Worm (Caenorhabditis elegans) whole organism, L1 larva: Measurements from ENCODE around the gene tbc-7.

Source experiments
- C04F5.9 ChIP-seq: sonication (generic microtip); optimal IDR thresholded peaks from 2 replicates; lab custom pipeline; 2016; ENCODE audit warnings: missing genetic modification characterization, missing compliant biosample characterization
- F16B12.6 ChIP-seq: fragments of 150-350 bp; optimal IDR thresholded peaks from 2 replicates; lab custom pipeline; 2014; ENCODE audit warnings: missing biosample characterization, missing genetic modification characterization
- alr-1 ChIP-seq: fragments of 200-800 bp; sonication (Bioruptor generic); optimal IDR thresholded peaks from 2 replicates; lab custom pipeline; 2018; ENCODE audit warnings: borderline replicate concordance, mild to moderate bottlenecking, missing genetic modification characterization, missing compliant biosample characterization
- blmp-1 ChIP-seq: fragments of 150-350 bp; optimal IDR thresholded peaks from 2 replicates; lab custom pipeline; 2014; ENCODE audit warnings: missing biosample characterization, missing genetic modification characterization
- ceh-88 ChIP-seq: fragments of 200-800 bp; sonication (Bioruptor generic); IDR thresholded peaks from 2 replicates; pipeline ENCODE4 v1.3.6; 2022; ENCODE audit warnings: missing genetic modification characterization, missing compliant biosample characterization
- ceh-90 ChIP-seq: sonication (generic microtip); optimal IDR thresholded peaks from 2 replicates; lab custom pipeline; 2016; ENCODE audit warnings: missing genetic modification characterization, missing compliant biosample characterization
- dpl-1 ChIP-seq, 3 experiments: fragments of 150-350 bp in 2 of 3; sonication (generic microtip) in 1 of 3; optimal IDR thresholded peaks; 2 replicates each; lab custom pipeline; 2014 to 2017; ENCODE audit warnings: missing biosample characterization in 3 of 3, missing genetic modification characterization in 3 of 3, missing genetic modification reagents in 3 of 3
- efl-1 ChIP-seq, 4 experiments: fragments of 150-350 bp; optimal IDR thresholded peaks in 3 of 4; peaks in 1 of 4; 1 replicate in 1 of 4; 2 replicates in 3 of 4; lab custom pipeline; 2014; ENCODE audit warnings: missing biosample characterization in 2 of 4, missing genetic modification characterization in 2 of 4, missing genetic modification reagents in 2 of 4
- egl-27 ChIP-seq, 2 experiments: fragments of 150-350 bp in 1 of 2; sonication (generic microtip); optimal IDR thresholded peaks; 3 replicates each; lab custom pipeline; 2017 to 2018; ENCODE audit warnings: missing biosample characterization in 2 of 2, missing genetic modification characterization in 2 of 2, missing genetic modification reagents in 2 of 2
- elt-2 ChIP-seq: sonication (generic microtip); optimal IDR thresholded peaks from 2 replicates; lab custom pipeline; 2016; ENCODE audit warnings: missing genetic modification characterization, mild to moderate bottlenecking, inconsistent platforms, missing compliant biosample characterization, missing genetic modification reagents
- elt-3 ChIP-seq, 6 experiments: fragments of 150-350 bp in 1 of 6; sonication (generic microtip); optimal IDR thresholded peaks; 2 replicates each; lab custom pipeline; 2017 to 2018; ENCODE audit warnings: missing biosample characterization in 6 of 6, missing genetic modification characterization in 6 of 6, inconsistent platforms in 1 of 6
- grh-1 ChIP-seq: fragments of 200-800 bp; sonication (Bioruptor generic); IDR thresholded peaks from 2 replicates; pipeline ENCODE4 v1.3.6; 2022; ENCODE audit warnings: missing genetic modification reagents, missing genetic modification characterization, missing compliant biosample characterization
- lin-14 ChIP-seq: fragments of 200-800 bp; sonication (Bioruptor generic); optimal IDR thresholded peaks from 2 replicates; lab custom pipeline; 2018; ENCODE audit warnings: mild to moderate bottlenecking, missing genetic modification characterization, moderate library complexity, missing compliant biosample characterization
- lin-15B ChIP-seq: fragments of 150-350 bp; sonication (generic microtip); optimal IDR thresholded peaks from 3 replicates; lab custom pipeline; 2014; ENCODE audit warnings: missing biosample characterization, missing genetic modification characterization
- lin-35 ChIP-seq, 2 experiments: fragments of 150-350 bp; optimal IDR thresholded peaks; 2 replicates each; lab custom pipeline; 2014; ENCODE audit warnings: missing biosample characterization in 2 of 2, missing genetic modification characterization in 2 of 2, missing genetic modification reagents in 2 of 2
- lin-39 ChIP-seq: fragments of 150-350 bp; optimal IDR thresholded peaks from 2 replicates; lab custom pipeline; 2014; ENCODE audit warnings: missing biosample characterization, missing genetic modification reagents, missing genetic modification characterization
- lsy-2 ChIP-seq, 2 experiments: fragments of 150-350 bp; optimal IDR thresholded peaks; 2 replicates each; lab custom pipeline; 2014; ENCODE audit warnings: missing biosample characterization in 2 of 2, missing genetic modification characterization in 2 of 2
- mdl-1 ChIP-seq, 2 experiments: fragments of 150-350 bp; optimal IDR thresholded peaks; 2 replicates each; lab custom pipeline; 2014 to 2017; ENCODE audit warnings: missing biosample characterization in 2 of 2, missing genetic modification characterization in 2 of 2, inconsistent platforms in 1 of 2
- nhr-12 ChIP-seq: sonication (generic microtip); optimal IDR thresholded peaks from 2 replicates; lab custom pipeline; 2017; ENCODE audit warnings: missing biosample characterization, missing genetic modification characterization
- nhr-19 ChIP-seq: fragments of 200-800 bp; sonication (Bioruptor generic); conservative IDR thresholded peaks from 2 replicates; pipeline ENCODE4 v1.3.6; 2022; ENCODE audit warnings: missing genetic modification characterization, missing compliant biosample characterization
- nhr-20 ChIP-seq: sonication (generic microtip); optimal IDR thresholded peaks from 2 replicates; lab custom pipeline; 2016; ENCODE audit warnings: mild to moderate bottlenecking, missing genetic modification characterization, missing compliant biosample characterization
- nhr-47 ChIP-seq: sonication (generic microtip); optimal IDR thresholded peaks from 2 replicates; lab custom pipeline; 2016; ENCODE audit warnings: mild to moderate bottlenecking, missing genetic modification characterization, moderate library complexity, missing compliant biosample characterization
- nhr-76 ChIP-seq: sonication (generic microtip); optimal IDR thresholded peaks from 2 replicates; lab custom pipeline; 2017; ENCODE audit warnings: missing biosample characterization, missing genetic modification characterization
- nhr-84 ChIP-seq: sonication (generic microtip); optimal IDR thresholded peaks from 2 replicates; lab custom pipeline; 2017; ENCODE audit warnings: missing biosample characterization, missing genetic modification characterization
- nhr-85 ChIP-seq: sonication (generic microtip); peaks from one replicate; lab custom pipeline; 2016; ENCODE audit warnings: missing genetic modification characterization, inconsistent platforms, missing compliant biosample characterization
- nhr-90 ChIP-seq: sonication (generic microtip); optimal IDR thresholded peaks from 2 replicates; lab custom pipeline; 2016; ENCODE audit warnings: mild to moderate bottlenecking, missing genetic modification characterization, missing compliant biosample characterization; ENCODE audit not compliant: poor library complexity
- pag-3 ChIP-seq: sonication (generic microtip); optimal IDR thresholded peaks from 2 replicates; lab custom pipeline; 2017; ENCODE audit warnings: missing genetic modification characterization, mild to moderate bottlenecking, missing compliant biosample characterization, antibody characterized with exemption, borderline replicate concordance; ENCODE audit not compliant: insufficient read depth
- pax-3 ChIP-seq: fragments of 200-800 bp; sonication (Bioruptor generic); optimal IDR thresholded peaks from 2 replicates; lab custom pipeline; 2018; ENCODE audit warnings: mild to moderate bottlenecking, missing genetic modification characterization, moderate library complexity, missing compliant biosample characterization
- snpc-4 ChIP-seq: fragments of 150-350 bp; optimal IDR thresholded peaks from 2 replicates; lab custom pipeline; 2014; ENCODE audit warnings: missing biosample characterization, missing genetic modification characterization
- snu-23 ChIP-seq: sonication (generic microtip); optimal IDR thresholded peaks from 2 replicates; lab custom pipeline; 2016; ENCODE audit warnings: missing genetic modification characterization, missing compliant biosample characterization
- sup-37 ChIP-seq: fragments of 200-800 bp; sonication (Bioruptor generic); optimal IDR thresholded peaks from 2 replicates; lab custom pipeline; 2018; ENCODE audit warnings: mild to moderate bottlenecking, missing genetic modification characterization, missing compliant biosample characterization
- tbx-2 ChIP-seq: sonication (generic microtip); optimal IDR thresholded peaks from 2 replicates; lab custom pipeline; 2016; ENCODE audit warnings: missing genetic modification characterization, missing compliant biosample characterization
- unc-130 ChIP-seq: fragments of 150-350 bp; optimal IDR thresholded peaks from 2 replicates; lab custom pipeline; 2017; ENCODE audit warnings: missing biosample characterization, missing genetic modification characterization, inconsistent platforms
- unc-98 ChIP-seq: fragments of 200-800 bp; sonication (Bioruptor generic); IDR thresholded peaks from 2 replicates; pipeline ENCODE4 v1.3.6; 2022; ENCODE audit warnings: missing genetic modification characterization, missing compliant biosample characterization
- zag-1 ChIP-seq: fragments of 150-350 bp; optimal IDR thresholded peaks from 2 replicates; lab custom pipeline; 2014; ENCODE audit warnings: missing biosample characterization, missing genetic modification characterization
- ztf-11 ChIP-seq, 2 experiments: sonication (generic microtip); optimal IDR thresholded peaks; 2 replicates each; lab custom pipeline; 2016 to 2017; ENCODE audit warnings: missing genetic modification characterization in 2 of 2, missing biosample characterization in 1 of 2, missing compliant biosample characterization in 1 of 2
- ztf-4 ChIP-seq: fragments of 150-350 bp; optimal IDR thresholded peaks from 2 replicates; lab custom pipeline; 2014; ENCODE audit warnings: missing biosample characterization, missing genetic modification characterization

The tbc-7 gene

DNA sequence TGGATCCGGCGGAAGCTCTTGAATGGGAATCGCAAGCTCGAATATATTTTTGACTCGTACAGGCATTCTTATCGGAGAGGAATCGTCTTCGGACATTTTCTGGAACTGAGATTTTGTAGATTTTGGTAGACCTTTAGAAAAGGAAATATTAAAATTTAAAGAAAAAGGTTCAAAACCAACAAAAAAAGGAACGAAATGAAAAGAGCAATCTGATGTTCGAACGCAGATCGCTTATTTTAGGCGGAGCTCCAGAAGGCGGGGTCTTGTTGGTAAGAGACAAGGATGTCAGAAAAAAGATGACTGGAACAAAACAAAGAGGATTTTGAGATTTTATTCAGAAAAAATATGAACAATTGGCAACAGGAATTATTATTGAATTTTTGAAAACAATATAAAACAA is 27.1 kb upstream of the tbc-7 start, which contains the start of gene C42D8.9:
Gene C42D8.9, minus strand, starts transcription at position 101 of the 400 bp plus-strand sequence.
- TF ChIP-seq nhr-47 (tag; lab: Kevin White, UChicago) (no peak), nhr-90 (tag; lab: Kevin White, UChicago) (no peak), zag-1 (no peak), ceh-90 (tag; lab: Kevin White, UChicago) (no peak), alr-1 (tag; lab: Kevin White, UChicago) (no peak), nhr-76 (tag; lab: Kevin White, UChicago) (no peak), lin-39 (no peak)

DNA sequence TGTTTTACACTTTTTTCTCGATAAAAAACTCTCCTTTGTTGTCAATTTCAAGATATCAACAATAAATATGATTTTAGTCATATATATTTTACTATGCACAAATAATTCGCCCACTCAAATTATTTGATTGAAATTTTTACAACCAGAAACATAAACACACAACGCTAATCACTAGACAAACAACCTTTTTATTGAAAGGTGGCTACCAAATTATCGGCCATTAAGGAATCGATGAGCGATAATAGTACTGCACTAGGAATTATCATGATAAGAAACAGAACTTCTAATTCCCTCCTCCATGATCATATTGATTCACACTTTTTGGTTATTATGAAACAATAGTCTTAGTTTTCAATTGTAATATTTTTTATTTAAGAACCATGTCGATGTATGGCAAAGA is 24.9 kb upstream of the tbc-7 start, which contains the start of gene C42D8.1:
Gene C42D8.1, plus strand, starts transcription at position 377 of the 400 bp plus-strand sequence.
- TF ChIP-seq lin-15B, result no peak
- TF ChIP-seq elt-2 (tag; lab: Kevin White, UChicago), result peak; percentile 81

ce11 chrX:5111894-5112293 is 22.2 kb upstream of the tbc-7 start:
- TF ChIP-seq unc-130, result no peak
- TF ChIP-seq nhr-84 (tag; lab: Kevin White, UChicago), result no peak
- TF ChIP-seq C04F5.9 (tag; lab: Kevin White, UChicago), result no peak
- no peak for TF ChIP-seq grh-1
- no peak for TF ChIP-seq tbx-2 (tag; lab: Kevin White, UChicago)
- no peak for TF ChIP-seq lsy-2 (tag; optimal IDR thresholded peaks at IDR 0.05; lab: Kevin White, UChicago)
- no peak for TF ChIP-seq nhr-12
- no peak for TF ChIP-seq nhr-19 (GFP tag; lab: Robert Waterston, UW)
- no peak for TF ChIP-seq pag-3 (tag; lab: Kevin White, UChicago)
- TF ChIP-seq ztf-4 (tag; lab: Kevin White, UChicago), result no peak
- TF ChIP-seq F16B12.6 (tag; lab: Kevin White, UChicago), result no peak
- no peak for TF ChIP-seq snu-23 (GFP tag; lab: Kevin White, UChicago)
- TF ChIP-seq ceh-88 (GFP tag; lab: Robert Waterston, UW), result no peak
- TF ChIP-seq pax-3 (tag; lab: Kevin White, UChicago), result no peak

DNA sequence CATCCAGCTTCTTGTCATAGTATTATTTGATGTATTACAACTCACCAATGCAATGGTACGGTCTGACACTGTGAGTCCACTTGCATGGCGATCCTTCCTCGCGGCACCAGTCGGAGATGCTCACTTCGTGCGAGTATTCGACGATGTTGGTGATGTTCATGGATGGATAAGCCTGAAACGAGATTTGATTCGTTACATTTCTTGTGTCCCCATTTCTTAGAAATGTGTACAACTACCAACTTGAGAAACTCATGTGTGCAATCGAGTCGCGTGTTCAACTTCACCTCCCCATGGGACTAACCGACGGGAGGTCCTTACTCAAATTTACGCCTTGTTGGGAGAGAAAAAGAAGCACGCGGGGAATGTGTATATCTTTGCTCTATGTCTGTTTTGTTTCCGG is 18.6 kb upstream of the tbc-7 start:
- TF ChIP-seq lin-14 (GFP tag; lab: Kevin White, UChicago) (peak; percentile 44), ztf-11 (tag; optimal IDR thresholded peaks at IDR 0.05; lab: Kevin White, UChicago) (no peak), dpl-1 (GFP tag; optimal IDR thresholded peaks at IDR 0.05; lab: Kevin White, UChicago) (no peak)

DNA sequence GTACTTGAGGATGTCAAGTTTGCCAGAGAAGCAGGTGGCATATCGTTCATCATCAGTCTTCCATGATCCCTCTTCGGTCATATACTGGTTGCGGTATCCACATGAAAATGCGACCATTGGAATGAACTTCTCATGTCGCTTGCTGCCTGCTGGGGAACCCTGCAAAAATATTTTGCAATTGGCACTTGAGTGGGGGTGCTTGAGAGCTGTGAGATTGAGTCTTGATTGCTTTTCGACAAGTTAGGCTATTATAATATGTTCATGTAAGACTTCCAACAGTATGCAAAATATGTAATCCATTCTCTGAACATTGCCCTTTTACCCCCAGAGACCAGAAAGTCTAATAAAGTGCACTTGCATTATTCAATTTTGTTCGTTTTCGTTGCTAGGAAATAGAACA is 17.9 kb upstream of the tbc-7 start:
- TF ChIP-seq F16B12.6 (tag; lab: Kevin White, UChicago) (no peak), nhr-85 (tag; lab: Kevin White, UChicago) (peak; percentile 64), unc-98 (GFP tag; lab: Robert Waterston, UW) (no peak), alr-1 (tag; lab: Kevin White, UChicago) (no peak), egl-27 (tag; optimal IDR thresholded peaks at IDR 0.05; lab: Kevin White, UChicago) (no peak), snpc-4 (tag; lab: Kevin White, UChicago) (no peak)

DNA sequence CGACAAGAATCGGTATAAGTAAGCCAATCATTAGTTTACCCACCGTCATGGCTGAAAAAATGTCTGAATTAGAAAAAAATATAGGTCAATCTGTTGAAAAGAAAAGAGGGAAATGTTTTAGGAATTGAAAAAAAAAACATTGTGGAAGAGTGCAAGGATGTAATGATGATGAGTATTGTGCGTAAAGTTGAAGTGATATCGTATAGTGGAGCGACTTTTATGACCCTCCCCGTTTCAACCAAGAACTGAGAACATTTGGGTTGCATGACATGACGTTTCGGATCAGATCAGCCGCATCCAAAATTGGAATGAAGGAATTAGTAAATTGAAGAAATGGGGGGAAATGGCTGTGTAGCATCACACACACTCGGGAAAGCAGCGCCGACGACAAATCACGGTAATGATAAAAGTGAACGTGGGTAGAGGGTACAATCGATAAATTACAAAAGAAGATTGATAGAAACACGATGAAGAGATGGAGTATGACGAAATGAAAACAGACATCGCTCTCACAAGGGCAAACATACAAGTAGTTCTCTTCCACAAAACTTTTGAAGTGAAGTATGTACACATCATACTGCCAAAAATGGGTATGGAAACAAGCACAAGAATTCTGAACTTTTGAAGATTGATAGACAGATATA is 17.1 kb upstream of the tbc-7 start, which contains the start of gene apl-1:
Gene apl-1, minus strand, starts transcription at position 51 of the 644 bp plus-strand sequence.
- TF ChIP-seq blmp-1 (peak; percentile 89), ztf-11 (tag; optimal IDR thresholded peaks at IDR 0.05; lab: Kevin White, UChicago) (no peak), nhr-85 (tag; lab: Kevin White, UChicago) (peak; percentile 30), efl-1 (optimal IDR thresholded peaks at IDR 0.05; lab: Kevin White, UChicago) (no peak), efl-1 (GFP tag; optimal IDR thresholded peaks at IDR 0.05 in 1 of 2; lab: Kevin White, UChicago) (peak in 1 of 2 experiments; percentile 43), mdl-1 (tag; optimal IDR thresholded peaks at IDR 0.05; lab: Kevin White, UChicago) (peak in 1 of 2 experiments; percentile 31), sup-37 (GFP tag; lab: Kevin White, UChicago) (no peak), lin-35 (GFP tag; optimal IDR thresholded peaks at IDR 0.05; lab: Kevin White, UChicago) (peak in 1 of 2 experiments; percentile 22), lsy-2 (tag; optimal IDR thresholded peaks at IDR 0.05; lab: Kevin White, UChicago) (peak in 1 of 2 experiments; percentile 26), nhr-12 (no peak), elt-3 (tag; optimal IDR thresholded peaks at IDR 0.05; lab: Kevin White, UChicago) (peak in 1 of 6 experiments; percentile 58), nhr-20 (tag; lab: Kevin White, UChicago) (peak; percentile 21)
